Worm (Caenorhabditis elegans): Measurements from ENCODE around the gene pfd-1.

Gene pfd-1

DNA sequence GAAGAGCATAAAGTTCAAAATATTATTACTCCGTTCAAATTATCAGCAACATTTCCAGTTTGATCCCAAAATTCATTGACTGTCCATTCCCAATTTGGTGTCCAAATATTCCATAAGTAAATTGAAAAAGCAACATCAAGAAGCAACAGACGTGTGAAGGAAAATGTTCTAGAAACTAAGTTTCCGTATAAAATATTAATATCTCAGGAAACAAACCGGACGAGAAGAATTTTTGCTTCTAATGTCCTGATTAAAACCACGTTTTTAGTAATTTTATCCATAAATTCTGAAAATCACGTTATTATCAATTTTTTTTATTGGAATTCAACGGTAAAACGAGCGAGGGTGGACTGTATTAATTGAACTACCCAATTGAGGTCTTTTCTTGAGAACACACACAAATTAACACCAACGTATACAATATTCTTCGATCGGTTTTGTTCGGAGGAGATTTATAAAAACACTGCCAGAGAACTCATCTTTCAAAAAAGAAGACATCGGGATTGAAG is 2.9 kb upstream of the pfd-1 start, which contains the start of gene pigq-1:
pigq-1 (minus strand) TSS at position 286 of the 509 bp plus-strand sequence.
- TF ChIP-seq lsy-2 (tag; optimal IDR thresholded peaks at IDR 0.05), result peak; percentile 32 to 35
- TF ChIP-seq ama-1 (optimal IDR thresholded peaks at IDR 0.05), result peak; percentile 64
- TF ChIP-seq hlh-4 (tag; optimal IDR thresholded peaks at IDR 0.05), result no peak
- no peak for TF ChIP-seq dpl-1 (GFP tag; optimal IDR thresholded peaks at IDR 0.05)
- no peak for TF ChIP-seq mab-9 (GFP tag; IDR thresholded peaks at IDR 0.05)
- no peak for TF ChIP-seq lin-35 (GFP tag; optimal IDR thresholded peaks at IDR 0.05)
- no peak for TF ChIP-seq mep-1 (tag; optimal IDR thresholded peaks at IDR 0.05)
- TF ChIP-seq sptf-1 (tag; optimal IDR thresholded peaks at IDR 0.05), result no peak
- TF ChIP-seq ets-5 (GFP tag; IDR thresholded peaks at IDR 0.05), result no peak
- TF ChIP-seq lin-13 (GFP tag; optimal IDR thresholded peaks at IDR 0.05), result no peak
- no peak for TF ChIP-seq nhr-12 (tag; optimal IDR thresholded peaks at IDR 0.05)
- no peak for TF ChIP-seq C34B4.2 (tag; optimal IDR thresholded peaks at IDR 0.05)
- TF ChIP-seq xbp-1 (tag; optimal IDR thresholded peaks at IDR 0.05), result no peak
- peak in 1 of 6 experiments; percentile 20 for TF ChIP-seq elt-3 (tag; optimal IDR thresholded peaks at IDR 0.05)
- TF ChIP-seq ceh-88 (GFP tag; IDR thresholded peaks at IDR 0.05), result no peak
- TF ChIP-seq sup-37 (GFP tag; optimal IDR thresholded peaks at IDR 0.05), result no peak
- no peak for TF ChIP-seq tbx-2 (tag; optimal IDR thresholded peaks at IDR 0.05)
- TF ChIP-seq sox-4 (tag; optimal IDR thresholded peaks at IDR 0.05), result no peak
- TF ChIP-seq ceh-8 (GFP tag; optimal IDR thresholded peaks at IDR 0.05), result no peak
- no peak for TF ChIP-seq nhr-28 (tag; optimal IDR thresholded peaks at IDR 0.05)
- TF ChIP-seq irx-1 (tag; optimal IDR thresholded peaks at IDR 0.05), result no peak
- TF ChIP-seq C16A3.4 (tag; optimal IDR thresholded peaks at IDR 0.05), result no peak
- TF ChIP-seq nhr-47 (tag; optimal IDR thresholded peaks at IDR 0.05), result peak; percentile 28
- TF ChIP-seq aha-1 (tag; optimal IDR thresholded peaks at IDR 0.05), result no peak
- no peak for TF ChIP-seq fos-1 (tag; optimal IDR thresholded peaks at IDR 0.05)
- no peak for TF ChIP-seq F16B12.6 (tag; optimal IDR thresholded peaks at IDR 0.05)
- TF ChIP-seq zag-1 (tag; optimal IDR thresholded peaks at IDR 0.05), result no peak
- peak; percentile 55 for TF ChIP-seq nhr-90 (tag; optimal IDR thresholded peaks at IDR 0.05; ENCODE audit: poor library complexity)
- no peak for TF ChIP-seq tlp-1 (tag; optimal IDR thresholded peaks at IDR 0.05)
- no peak for TF ChIP-seq isw-1 (GFP tag; IDR thresholded peaks at IDR 0.05)
- no peak for TF ChIP-seq ceh-90 (tag; optimal IDR thresholded peaks at IDR 0.05)
- TF ChIP-seq egl-27 (tag; optimal IDR thresholded peaks at IDR 0.05), result no peak
- TF ChIP-seq ceh-63 (GFP tag; optimal IDR thresholded peaks at IDR 0.05), result no peak
- no peak for TF ChIP-seq unc-98 (GFP tag; IDR thresholded peaks at IDR 0.05)
- no peak for TF ChIP-seq fkh-8 (tag; optimal IDR thresholded peaks at IDR 0.05)
- TF ChIP-seq hpl-2 (GFP tag; optimal IDR thresholded peaks at IDR 0.05), result no peak
- TF ChIP-seq nhr-19 (GFP tag; conservative IDR thresholded peaks at IDR 0.05), result peak; percentile 26; the same call in 1 of the 2 replicates
- no peak for TF ChIP-seq fkh-10 (GFP tag; optimal IDR thresholded peaks at IDR 0.05)
- TF ChIP-seq ztf-11 (tag; optimal IDR thresholded peaks at IDR 0.05), result no peak
- no peak for TF ChIP-seq fkh-4 (tag; optimal IDR thresholded peaks at IDR 0.05; ENCODE audit: borderline replicate concordance)
- peak; percentile 31 for TF ChIP-seq snu-23 (GFP tag; optimal IDR thresholded peaks at IDR 0.05)
- TF ChIP-seq nhr-11 (tag; optimal IDR thresholded peaks at IDR 0.05), result no peak
- TF ChIP-seq blmp-1 (tag; optimal IDR thresholded peaks at IDR 0.05), result no peak
- TF ChIP-seq egl-13 (tag; optimal IDR thresholded peaks at IDR 0.05), result no peak
- TF ChIP-seq mef-2 (tag; optimal IDR thresholded peaks at IDR 0.05), result no peak
- no peak for TF ChIP-seq pag-3 (tag; optimal IDR thresholded peaks at IDR 0.05; ENCODE audit: borderline replicate concordance, insufficient read depth)
- no peak for TF ChIP-seq unc-130 (tag; optimal IDR thresholded peaks at IDR 0.05)
- TF ChIP-seq unc-86 (tag; optimal IDR thresholded peaks at IDR 0.05), result no peak
- no peak for TF ChIP-seq C04F5.9 (tag; optimal IDR thresholded peaks at IDR 0.05)
- no peak for TF ChIP-seq lin-15B (tag; optimal IDR thresholded peaks at IDR 0.05)
- no peak for TF ChIP-seq swsn-7 (tag; optimal IDR thresholded peaks at IDR 0.05)
- TF ChIP-seq jun-1 (tag; optimal IDR thresholded peaks at IDR 0.05), result no peak
- TF ChIP-seq unc-30 (tag; optimal IDR thresholded peaks at IDR 0.05), result no peak
- no peak for TF ChIP-seq efl-3 (GFP tag; optimal IDR thresholded peaks at IDR 0.05)

All from whole organism, L1 larva.